Worm (Caenorhabditis elegans): ENCODE data around the gene Y51A2B.6.
"Not testable (repeated sequence)": the region's sequence is repeated elsewhere in the genome, so short reads cannot be mapped to it uniquely, and the experiment has no call there.

Y51A2B.6 gene

DNA sequence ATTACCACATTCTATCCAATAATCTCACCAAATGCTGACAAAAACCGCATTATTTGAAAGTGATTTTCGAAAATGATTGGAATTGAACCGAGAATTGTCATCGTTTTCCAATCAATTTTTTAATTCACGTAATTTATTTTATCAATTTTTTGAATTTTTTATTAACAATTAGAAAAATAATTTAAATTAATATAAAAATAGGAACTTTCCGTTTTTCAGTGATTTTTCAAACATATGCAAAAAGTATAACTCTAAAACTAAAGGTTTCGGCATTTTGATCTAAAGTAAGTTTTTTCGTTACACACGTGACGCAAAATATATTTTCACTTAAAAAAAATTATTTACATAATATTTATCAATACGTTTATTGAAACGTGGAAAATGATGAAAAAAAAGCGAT, at the start of gene Y51A2B.6:
Y51A2B.6 (minus strand) TSS at position 101 of the 400 bp plus-strand sequence.
- TF ChIP-seq unc-62 (GFP tag; optimal IDR thresholded peaks at IDR 0.05): no peak

DNA sequence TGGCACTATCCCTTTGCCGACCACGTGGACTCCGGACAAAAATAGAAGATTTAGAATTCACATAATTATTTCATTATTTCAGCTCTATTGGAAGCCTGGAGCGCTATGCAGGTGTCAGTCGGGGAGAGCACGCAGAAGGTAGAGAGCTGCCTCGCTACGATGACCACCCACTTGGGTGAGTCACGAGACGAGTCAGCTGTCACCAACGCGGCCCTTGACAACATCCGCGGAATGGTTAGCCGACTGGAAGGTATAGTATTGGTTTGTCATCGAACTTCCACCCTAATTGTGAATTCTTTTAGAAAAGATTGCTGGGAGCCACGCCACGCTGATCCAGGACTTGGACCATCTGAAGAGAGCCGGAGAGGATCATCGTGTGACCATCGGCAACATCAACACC, 45.4 kb upstream of the Y51A2B.6 start, which contains the start of gene ZK262.9:
ZK262.9 (plus strand) TSS at position 301 of the 400 bp plus-strand sequence.
- TF ChIP-seq unc-62 (GFP tag; optimal IDR thresholded peaks at IDR 0.05): not testable (repeated sequence)

DNA sequence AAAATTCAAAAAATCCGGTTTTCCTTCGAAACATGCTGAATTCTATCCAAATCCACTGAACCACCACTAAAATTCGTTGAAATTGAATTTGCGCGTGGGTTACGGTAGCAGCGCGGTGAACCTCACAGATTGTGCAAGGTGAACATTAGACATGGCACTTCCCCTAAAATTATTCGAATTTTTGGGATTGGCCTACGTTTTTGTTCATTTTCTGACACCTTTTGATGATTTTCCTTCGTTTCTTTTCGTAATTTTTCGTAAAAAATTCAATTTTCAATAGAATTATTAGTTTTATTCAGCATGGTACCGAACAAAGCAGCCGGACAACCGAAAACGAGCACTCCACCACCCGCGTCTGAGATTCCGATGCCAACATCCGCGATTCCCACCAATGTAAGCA, 44.0 kb upstream of the Y51A2B.6 start, which contains the start of gene ZK262.8:
ZK262.8 (plus strand) TSS at position 301 of the 400 bp plus-strand sequence.
- TF ChIP-seq unc-62 (GFP tag; optimal IDR thresholded peaks at IDR 0.05): no peak

DNA sequence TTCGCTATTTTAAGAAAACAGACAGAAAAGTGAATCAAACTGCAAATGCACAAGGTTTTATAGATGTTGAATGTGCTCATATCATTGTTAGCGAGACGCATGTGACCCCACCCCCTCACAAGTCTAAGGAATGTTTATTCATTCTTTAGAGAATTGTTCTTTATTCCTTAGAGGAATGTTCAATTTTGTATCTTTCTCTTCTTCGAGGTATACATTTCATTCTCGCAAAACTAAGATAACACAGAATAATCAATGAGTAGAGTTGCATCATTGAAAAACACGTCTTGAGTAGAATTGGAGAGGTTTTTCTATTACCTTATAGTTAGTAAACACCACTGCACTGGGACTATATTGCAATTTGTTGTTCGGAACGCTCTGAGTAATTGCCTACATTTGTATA, 40.9 kb upstream of the Y51A2B.6 start, which contains the start of gene ZK262.20:
ZK262.20 (minus strand) TSS at position 101 of the 400 bp plus-strand sequence.
- no peak for TF ChIP-seq unc-62 (GFP tag; optimal IDR thresholded peaks at IDR 0.05)

DNA sequence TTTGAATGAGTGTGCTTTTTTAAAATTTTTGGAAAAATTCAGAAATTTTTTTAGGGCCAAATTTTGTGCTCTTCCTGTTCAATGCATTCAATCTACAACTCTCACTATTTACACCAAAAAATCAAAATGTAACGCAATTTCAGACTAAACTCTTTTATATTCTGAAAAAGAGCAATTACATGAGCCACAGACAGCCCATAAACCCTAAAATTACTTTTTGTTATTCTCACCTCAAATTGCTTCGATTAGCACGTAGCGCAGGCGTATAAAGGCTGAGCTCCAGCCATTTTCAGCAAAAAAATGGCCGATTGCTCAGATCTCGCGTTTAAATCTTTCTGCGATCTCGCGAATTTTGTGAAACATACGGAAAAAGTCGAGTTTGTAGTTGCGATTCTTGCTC, 37.3 kb upstream of the Y51A2B.6 start, which contains the start of gene srw-82:
srw-82 (plus strand) TSS at position 301 of the 400 bp plus-strand sequence.
- no peak for TF ChIP-seq unc-62 (GFP tag; optimal IDR thresholded peaks at IDR 0.05)

DNA sequence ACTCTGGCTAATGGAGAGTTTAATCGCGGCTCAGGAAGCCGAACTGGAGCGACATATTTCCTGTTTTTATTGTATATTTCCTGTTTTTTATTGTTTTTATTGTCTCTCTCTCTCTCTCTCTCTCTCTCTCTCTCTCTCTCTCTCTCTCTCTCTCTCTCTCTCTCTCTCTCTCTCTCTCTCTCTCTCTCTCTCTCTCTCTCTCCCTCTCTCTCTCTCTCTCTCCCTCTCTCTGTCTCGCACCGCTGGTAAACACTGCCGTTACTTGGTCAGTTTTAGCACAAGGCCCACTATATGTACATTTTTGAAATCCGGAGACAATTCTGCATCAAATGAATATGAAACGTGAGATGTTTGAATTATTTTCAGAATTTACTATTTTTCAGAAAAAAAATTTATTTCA, 36.7 kb upstream of the Y51A2B.6 start:
- no peak for TF ChIP-seq unc-62 (GFP tag; optimal IDR thresholded peaks at IDR 0.05)

DNA sequence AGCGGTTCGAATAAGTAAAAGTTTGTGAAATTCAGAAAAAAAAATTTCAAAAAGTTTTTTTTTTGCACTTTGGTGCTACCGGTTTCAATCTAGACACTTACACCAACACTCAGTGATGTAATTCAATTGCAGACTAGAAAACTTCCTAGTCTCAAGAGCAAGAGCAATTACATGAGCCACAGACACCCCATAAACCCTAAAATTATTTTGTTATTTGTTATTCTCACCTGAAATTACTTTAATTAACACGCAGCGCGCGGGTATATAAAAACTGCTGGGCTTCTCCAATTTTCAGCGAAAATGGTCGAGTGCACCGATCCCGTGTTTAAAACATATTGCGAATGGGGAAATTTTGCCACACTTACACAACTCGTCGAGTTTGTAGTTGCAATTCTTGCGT, 32.2 kb upstream of the Y51A2B.6 start, which contains the start of gene srw-83:
srw-83 (plus strand) TSS at position 301 of the 400 bp plus-strand sequence.
- TF ChIP-seq unc-62 (GFP tag; optimal IDR thresholded peaks at IDR 0.05): no peak

DNA sequence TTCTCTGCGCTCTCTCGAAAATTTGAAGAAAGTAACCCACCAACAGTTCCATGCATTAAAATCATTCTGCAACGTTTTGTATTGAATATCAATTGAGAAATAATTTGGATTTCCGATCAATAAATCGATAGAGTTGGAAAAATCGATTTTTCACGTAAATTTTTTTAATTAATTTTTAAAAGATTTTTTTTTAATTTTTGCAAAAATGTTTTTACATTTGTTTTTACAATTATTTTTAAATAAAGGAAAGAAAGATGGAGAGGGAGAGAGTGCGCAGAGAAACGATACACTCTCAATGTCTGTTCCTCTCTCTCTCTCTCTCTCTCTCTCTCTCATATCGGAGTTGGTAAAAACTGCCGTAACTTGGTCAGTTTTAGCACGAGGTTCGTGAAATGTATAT, 31.4 kb upstream of the Y51A2B.6 start, which contains the start of gene ZK262.19:
ZK262.19 (minus strand) TSS at position 101 of the 400 bp plus-strand sequence.
- no peak for TF ChIP-seq unc-62 (GFP tag; optimal IDR thresholded peaks at IDR 0.05)

DNA sequence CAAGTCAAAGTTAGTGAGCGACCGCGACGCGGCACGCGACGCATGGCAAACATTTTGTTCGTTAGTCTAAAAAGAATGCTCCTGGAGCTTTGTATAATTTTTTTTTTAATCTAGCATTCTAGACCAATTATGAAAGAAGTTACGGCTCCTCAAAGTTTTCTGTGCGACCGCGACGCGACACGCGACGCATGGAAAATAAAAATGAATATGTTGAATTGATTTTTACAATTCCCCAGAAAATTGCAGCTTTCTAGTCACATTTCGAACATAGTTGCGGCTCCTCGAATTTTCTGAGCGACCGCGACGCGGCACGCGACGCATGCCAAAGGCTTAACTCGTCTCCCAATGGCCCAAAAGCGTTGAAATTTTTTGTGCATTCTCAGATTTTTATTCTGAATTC, 30.4 kb upstream of the Y51A2B.6 start, which contains the start of gene ZK262.4:
ZK262.4 (minus strand) TSS at position 101 of the 400 bp plus-strand sequence.
- TF ChIP-seq unc-62 (GFP tag; optimal IDR thresholded peaks at IDR 0.05): no peak

DNA sequence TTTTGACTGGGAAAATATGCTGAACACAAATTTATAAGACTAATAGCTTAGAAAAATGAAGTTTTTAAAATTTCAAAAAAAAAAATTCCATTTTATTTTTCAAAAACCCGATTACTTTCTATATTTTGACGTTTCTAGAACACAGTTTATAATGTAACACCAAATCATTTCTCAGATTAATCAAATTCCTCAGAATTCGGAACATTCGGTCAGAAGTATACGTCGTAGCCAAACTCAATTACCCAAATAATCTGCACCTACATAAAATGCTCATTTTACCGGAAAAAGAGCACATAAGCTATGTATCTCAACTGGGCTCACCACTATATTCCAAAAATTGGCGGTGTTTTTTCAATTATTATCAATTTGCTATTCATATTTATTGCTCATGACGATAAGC, 26.7 kb upstream of the Y51A2B.6 start, which contains the start of gene srj-26:
srj-26 (plus strand) TSS at position 301 of the 400 bp plus-strand sequence.
- no peak for TF ChIP-seq unc-62 (GFP tag; optimal IDR thresholded peaks at IDR 0.05)

DNA sequence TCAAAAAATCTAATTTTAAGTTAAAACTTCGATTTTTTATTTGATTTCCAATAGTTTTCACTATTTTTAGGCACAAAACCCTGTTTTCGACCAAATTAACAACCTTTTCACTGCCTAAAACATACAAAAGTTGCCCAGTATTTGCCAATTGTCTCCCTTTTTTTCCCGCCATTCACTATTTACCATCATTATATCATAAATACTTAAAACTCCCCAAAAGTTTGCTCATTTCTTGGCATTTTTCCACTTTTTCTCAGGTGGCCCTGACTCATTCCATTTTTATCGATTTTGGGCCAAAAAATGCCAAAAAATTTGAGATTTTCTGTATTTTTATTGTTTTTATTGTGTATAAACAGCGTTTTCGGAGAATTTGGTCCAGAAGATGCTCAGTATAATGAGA, 19.9 kb upstream of the Y51A2B.6 start, which contains the start of gene txt-8:
txt-8 (plus strand) TSS at position 301 of the 400 bp plus-strand sequence.
- TF ChIP-seq unc-62 (GFP tag; optimal IDR thresholded peaks at IDR 0.05): no peak

DNA sequence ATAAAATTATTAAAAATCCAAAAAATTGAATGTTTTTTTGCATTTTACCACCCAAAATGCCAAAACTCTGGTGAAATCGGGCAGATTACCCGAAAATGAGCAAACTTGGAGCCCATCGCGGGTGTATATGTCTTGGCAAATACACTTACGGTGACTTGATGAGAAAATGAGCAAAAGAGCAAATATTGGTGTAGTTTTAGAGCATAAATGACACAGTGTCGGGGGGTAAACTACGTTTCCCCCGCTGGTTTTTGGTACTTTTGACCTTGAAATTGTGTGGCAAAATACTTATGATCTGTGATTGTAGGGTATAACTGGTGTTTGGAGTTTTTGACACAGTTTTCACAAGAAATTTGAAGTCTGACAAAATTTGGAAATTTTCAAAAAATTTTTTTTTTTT, 18.8 kb upstream of the Y51A2B.6 start, which contains the start of gene ZK262.2:
ZK262.2 (minus strand) TSS at position 101 of the 400 bp plus-strand sequence.
- TF ChIP-seq unc-62 (GFP tag; optimal IDR thresholded peaks at IDR 0.05): no peak

DNA sequence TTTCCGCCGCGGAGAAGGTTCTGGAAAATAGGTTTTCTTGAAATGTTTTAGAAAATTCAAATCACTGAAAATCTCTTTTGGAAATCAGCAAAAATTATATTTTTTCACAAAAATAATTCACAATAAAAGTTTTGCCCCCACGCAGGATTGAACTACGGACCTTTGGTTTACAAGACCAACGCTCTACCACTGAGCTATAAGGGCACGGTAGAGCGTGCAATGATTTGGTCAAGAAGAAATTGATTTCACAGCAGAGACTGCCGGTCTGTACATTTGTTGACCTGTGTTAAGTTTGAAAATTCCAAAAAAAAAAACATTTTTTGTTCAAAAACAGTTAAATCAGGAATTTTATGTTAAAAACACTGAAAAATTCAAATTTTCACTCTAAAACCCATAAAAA, 18.2 kb upstream of the Y51A2B.6 start:
- no peak for TF ChIP-seq unc-62 (GFP tag; optimal IDR thresholded peaks at IDR 0.05)

DNA sequence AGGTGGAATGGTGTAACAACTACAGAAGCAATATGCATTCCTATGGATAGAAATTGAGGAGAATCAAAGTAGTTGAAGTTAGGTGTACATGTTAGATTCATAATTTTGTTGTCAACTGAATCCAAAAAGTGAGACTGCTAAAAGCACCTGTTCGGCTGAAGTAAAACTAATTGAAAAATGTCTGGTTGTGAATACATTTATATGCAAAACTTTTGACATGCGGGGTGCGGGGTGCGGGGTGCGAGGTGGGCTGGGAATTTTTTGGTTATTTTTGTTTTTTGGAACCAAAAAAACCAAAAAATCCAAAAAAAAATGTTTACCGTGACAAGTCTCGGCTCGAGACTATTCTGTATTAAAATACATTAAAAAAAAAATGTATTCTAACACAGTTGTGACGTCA, 16.0 kb upstream of the Y51A2B.6 start, which contains the start of gene srh-207:
srh-207 (minus strand) TSS at position 101 of the 400 bp plus-strand sequence.
- TF ChIP-seq unc-62 (GFP tag; optimal IDR thresholded peaks at IDR 0.05): no peak

DNA sequence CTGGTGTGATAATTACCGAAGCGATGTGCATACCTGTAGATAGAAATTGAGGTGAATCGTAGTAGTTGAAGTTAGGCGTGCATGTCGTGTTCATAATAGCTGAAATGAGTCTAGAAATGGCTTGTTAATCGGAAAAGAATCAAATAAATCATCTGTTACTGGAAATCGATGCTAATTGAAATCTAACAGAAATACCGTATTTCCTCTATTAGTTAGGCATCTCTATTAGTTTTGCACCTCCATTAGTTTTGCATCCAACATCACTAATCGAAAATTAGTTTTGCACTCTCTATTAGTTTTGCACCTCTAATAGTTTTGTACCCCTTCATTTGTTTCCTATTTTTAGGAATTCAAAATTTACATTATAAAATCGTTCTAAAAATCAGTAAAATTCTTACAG, 10.7 kb upstream of the Y51A2B.6 start, which contains the start of gene srh-209:
srh-209 (minus strand) TSS at position 101 of the 400 bp plus-strand sequence.
- not testable (repeated sequence) for TF ChIP-seq unc-62 (GFP tag; optimal IDR thresholded peaks at IDR 0.05)

DNA sequence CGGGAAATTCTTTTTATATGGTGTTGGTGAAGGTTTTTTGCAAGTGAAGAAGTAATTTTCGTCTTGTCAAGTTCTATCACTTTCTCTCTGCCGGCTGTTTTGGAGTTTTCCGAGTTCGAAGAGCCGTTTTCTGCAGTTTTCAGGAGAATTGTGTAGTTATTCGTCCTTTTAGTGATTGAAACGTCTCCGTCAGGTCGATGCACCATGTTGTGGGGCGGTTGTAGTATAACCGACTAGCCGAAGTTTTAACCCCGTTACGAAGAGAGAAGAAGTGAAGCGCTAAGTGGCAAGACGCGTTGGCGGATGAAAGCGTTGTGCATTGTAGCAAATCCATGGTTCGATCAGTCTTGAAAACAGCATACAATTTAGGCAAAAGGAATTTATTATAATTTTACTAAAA, 8.6 kb upstream of the Y51A2B.6 start:
- no peak for TF ChIP-seq unc-62 (GFP tag; optimal IDR thresholded peaks at IDR 0.05)

DNA sequence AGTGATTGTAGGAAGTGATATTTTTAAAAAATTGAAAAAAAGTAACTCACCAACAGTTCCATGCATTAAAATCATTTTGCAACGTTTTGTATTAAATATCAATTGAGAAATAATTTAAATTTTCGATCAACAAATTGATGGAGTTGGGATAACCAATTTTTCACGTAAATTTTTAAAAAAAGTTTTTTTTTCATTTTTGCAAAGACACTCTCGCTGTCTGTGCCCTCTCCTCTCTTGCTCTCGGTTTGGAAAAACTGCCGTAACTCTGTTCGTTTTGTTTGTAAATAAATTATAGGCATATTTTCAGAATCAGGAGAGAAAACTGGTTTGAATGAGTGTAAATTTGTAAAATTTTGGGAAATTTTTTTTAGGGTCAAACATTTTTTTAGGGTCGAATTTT, 3.7 kb upstream of the Y51A2B.6 start, which contains the start of gene Y51A2B.16:
Y51A2B.16 (minus strand) TSS at position 101 of the 400 bp plus-strand sequence.
- no peak for TF ChIP-seq unc-62 (GFP tag; optimal IDR thresholded peaks at IDR 0.05)

Data from whole organism, dauer.